Worm (Caenorhabditis elegans): ENCODE measurements around the gene srg-11.

The srg-11 gene

DNA sequence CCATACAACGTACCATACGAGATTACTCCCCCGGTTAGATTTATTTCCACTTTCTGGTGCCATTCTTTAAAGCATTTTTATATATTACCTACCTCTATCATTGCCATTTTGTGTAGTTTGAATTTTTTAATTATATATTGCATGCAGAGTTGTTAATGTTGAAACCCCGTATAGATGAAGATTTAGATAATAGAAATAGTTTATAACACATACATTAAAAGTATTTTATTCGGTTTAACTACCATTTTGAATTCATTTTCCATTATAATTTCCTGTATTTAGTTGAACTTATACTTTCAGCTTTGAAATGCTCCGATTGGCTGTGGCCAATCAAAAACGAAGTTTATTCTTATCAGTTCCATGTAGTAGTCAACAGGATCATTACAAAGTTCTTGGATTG is 18.0 kb downstream of the srg-11 start, which contains the start of gene dnj-18:
Gene dnj-18, plus strand, starts transcription at position 301 of the 400 bp plus-strand sequence.
- TF ChIP-seq W03F9.2 (tag; optimal IDR thresholded peaks at IDR 0.05), result no peak
- no peak for TF ChIP-seq him-1 (tag; optimal IDR thresholded peaks at IDR 0.05)
- TF ChIP-seq dao-5 (tag; optimal IDR thresholded peaks at IDR 0.05), result no peak

DNA sequence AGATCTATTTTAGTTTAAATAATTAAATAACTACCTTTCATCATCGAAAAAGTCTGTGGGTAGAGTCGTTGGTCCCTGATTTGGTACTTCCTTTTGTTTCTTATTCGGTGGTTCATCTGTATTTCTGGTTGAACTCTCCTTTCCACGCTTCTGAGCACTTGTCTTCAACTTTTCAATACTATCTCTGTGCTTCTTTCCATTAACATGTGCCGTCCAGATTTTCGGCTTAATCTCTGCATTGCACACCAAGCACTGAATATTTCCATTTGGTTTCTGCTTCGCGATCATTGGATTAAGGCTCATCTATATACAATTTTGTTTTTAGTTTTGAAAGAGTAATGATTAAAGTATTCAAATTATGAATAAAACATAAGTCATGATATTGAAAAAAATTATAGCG is 20.1 kb downstream of the srg-11 start, which contains the start of gene sel-13:
Gene sel-13, minus strand, starts transcription at position 303 of the 400 bp plus-strand sequence.
- TF ChIP-seq him-1 (tag; optimal IDR thresholded peaks at IDR 0.05), result no peak
- TF ChIP-seq dao-5 (tag; optimal IDR thresholded peaks at IDR 0.05), result no peak
- TF ChIP-seq W03F9.2 (tag; optimal IDR thresholded peaks at IDR 0.05), result no peak

DNA sequence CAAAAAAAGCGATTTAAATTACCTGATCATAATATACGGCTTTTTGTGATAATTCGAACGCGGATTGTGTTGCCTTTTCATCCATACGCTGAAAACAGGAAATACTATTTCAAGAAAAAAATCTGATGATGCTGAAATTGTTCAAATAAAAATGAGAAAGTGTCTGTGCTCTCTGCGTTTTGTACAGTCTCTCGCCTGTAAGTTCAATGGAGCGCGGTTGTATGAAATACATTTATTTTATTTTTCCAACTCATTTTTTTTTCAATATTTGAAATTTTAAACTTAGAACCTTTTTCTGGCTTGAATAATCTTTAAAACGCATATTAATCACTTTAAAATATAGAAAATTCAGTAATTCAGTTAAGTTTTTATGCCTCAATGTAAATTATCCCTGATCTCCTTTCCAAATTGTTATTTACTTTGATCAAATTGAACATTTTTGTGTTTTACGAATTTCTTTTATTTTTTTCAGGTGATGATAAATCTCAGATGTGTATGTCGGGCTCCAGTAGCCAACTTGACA is 24.2 kb downstream of the srg-11 start, which contains the start of the genes clp-2 and mrpl-16:
Gene clp-2, minus strand, starts transcription at position 94 of the 523 bp plus-strand sequence.
Gene mrpl-16, plus strand, starts transcription at position 473 of the 523 bp plus-strand sequence.
- peak; percentile 35 for TF ChIP-seq W03F9.2 (tag; optimal IDR thresholded peaks at IDR 0.05)
- TF ChIP-seq him-1 (tag; optimal IDR thresholded peaks at IDR 0.05), result no peak

DNA sequence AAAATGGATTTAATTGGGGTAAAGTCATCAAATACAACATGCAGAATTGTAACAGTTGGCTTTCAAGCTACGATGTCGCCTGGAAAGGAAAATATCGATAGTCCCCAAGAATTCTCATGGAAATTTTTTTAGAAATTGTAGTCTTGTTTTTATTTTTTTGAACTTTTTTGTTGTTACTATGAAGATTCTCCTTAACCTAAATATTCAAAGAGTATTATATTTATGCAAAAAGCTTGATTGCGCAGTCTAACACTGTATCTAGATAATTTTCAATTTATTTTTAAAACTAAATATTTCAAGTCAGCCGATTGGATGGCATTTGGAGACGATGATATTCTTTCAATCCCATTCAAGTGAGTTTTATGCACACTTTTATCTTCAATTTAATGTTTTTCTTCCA is 25.4 kb downstream of the srg-11 start, which contains the start of gene pgap-2:
Gene pgap-2, plus strand, starts transcription at position 301 of the 400 bp plus-strand sequence.
- no peak for TF ChIP-seq him-1 (tag; optimal IDR thresholded peaks at IDR 0.05)
- no peak for TF ChIP-seq W03F9.2 (tag; optimal IDR thresholded peaks at IDR 0.05)
- TF ChIP-seq dao-5 (tag; optimal IDR thresholded peaks at IDR 0.05), result no peak

DNA sequence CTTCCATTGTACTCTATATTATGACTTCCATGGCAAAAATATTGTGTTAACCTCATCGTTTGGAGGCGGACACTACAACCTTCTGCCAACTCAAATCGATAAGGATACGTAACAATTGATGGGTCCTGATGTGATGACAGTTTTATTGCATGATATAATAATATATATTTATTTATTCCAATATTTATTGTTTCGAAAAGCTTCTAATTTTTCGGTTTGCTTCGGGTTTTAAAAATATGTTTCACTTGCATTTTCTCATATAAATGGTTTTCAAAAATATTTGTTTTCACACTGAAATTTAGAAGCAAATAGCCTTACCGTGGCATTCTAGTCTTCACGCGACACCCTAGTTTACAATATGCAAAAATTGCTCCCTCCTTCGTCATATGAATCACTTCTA is 26.9 kb downstream of the srg-11 start, which contains the start of gene T04A8.13:
Gene T04A8.13, plus strand, starts transcription at position 301 of the 400 bp plus-strand sequence.
- TF ChIP-seq W03F9.2 (tag; optimal IDR thresholded peaks at IDR 0.05) (no peak), him-1 (tag; optimal IDR thresholded peaks at IDR 0.05) (no peak), dao-5 (tag; optimal IDR thresholded peaks at IDR 0.05) (no peak)

DNA sequence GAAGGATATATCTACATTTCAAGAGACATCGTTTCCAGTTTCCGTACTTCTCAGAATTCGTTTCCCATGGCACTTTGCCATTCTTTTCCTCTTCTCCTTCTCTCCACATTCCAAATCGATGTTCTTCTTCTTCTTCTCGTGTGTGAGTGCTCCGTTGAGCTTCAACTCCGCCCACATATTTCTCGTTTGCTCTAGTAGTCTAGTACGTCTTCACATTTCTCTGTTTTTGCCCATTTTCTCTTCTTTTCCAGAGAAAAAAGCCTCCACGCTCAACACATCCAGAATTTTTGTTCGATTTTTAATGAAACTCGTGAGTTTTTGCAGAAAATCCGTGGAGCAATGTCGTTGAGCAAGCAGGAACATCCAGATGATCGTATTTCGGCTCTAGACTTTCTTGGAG is 29.1 kb downstream of the srg-11 start, which contains the start of gene T04A8.18:
Gene T04A8.18, plus strand, starts transcription at position 301 of the 400 bp plus-strand sequence.
- TF ChIP-seq W03F9.2 (tag; optimal IDR thresholded peaks at IDR 0.05), result no peak
- no peak for TF ChIP-seq dao-5 (tag; optimal IDR thresholded peaks at IDR 0.05)
- TF ChIP-seq him-1 (tag; optimal IDR thresholded peaks at IDR 0.05), result no peak

DNA sequence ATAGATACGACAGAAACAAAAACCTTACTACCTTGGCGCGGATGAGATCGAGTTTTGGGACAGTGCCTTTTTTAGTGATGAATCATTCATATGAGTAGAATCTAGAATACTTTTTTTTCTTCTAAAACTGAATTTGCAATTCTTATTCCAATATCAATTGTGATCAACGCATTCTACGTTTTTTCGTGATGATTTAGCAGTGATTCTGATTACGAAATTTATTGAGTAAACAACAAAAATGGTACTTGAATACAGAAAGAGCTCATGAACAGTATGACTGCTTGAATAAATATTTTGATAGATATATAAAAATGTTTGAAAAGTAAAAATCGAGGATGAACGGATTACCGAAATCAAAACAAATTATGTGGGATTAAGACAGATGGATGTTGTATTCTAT is 35.3 kb downstream of the srg-11 start, which contains the start of gene him-18:
Gene him-18, minus strand, starts transcription at position 101 of the 400 bp plus-strand sequence.
- TF ChIP-seq him-1 (tag; optimal IDR thresholded peaks at IDR 0.05) (no peak), W03F9.2 (tag; optimal IDR thresholded peaks at IDR 0.05) (no peak), dao-5 (tag; optimal IDR thresholded peaks at IDR 0.05) (no peak)

DNA sequence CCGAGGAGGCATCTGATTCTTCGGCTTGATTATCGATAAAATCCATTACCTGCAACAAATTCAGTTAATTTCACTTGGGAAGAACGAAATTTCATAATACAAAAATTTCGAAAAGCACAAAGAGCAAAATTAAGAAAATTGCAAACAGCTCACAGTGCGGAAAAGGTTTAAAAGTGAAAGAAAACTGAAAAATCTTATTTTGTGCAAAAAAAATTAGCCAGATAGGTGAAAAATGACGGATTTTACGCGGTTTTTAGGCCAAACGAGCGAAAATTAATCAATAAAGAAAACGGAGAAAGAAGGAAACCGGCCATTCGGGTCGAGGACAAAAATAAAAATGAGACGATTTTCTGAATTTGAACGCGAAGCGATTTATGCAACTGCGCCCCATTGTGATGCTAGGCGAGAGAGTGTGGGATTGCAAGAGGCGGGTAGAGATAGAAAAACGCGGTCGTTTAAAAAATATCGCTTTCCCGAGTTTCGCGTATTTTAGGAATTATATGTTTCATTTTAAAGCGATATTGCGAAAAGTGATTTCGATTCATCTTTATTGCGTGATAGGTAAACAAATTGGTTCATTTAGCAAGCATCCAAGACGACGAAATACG is 40.9 kb downstream of the srg-11 start, which contains the start of gene emb-5:
Gene emb-5, minus strand, starts transcription at position 51 of the 608 bp plus-strand sequence.
- TF ChIP-seq him-1 (tag; optimal IDR thresholded peaks at IDR 0.05) (no peak), W03F9.2 (tag; optimal IDR thresholded peaks at IDR 0.05) (no peak), dao-5 (tag; optimal IDR thresholded peaks at IDR 0.05) (no peak)

DNA sequence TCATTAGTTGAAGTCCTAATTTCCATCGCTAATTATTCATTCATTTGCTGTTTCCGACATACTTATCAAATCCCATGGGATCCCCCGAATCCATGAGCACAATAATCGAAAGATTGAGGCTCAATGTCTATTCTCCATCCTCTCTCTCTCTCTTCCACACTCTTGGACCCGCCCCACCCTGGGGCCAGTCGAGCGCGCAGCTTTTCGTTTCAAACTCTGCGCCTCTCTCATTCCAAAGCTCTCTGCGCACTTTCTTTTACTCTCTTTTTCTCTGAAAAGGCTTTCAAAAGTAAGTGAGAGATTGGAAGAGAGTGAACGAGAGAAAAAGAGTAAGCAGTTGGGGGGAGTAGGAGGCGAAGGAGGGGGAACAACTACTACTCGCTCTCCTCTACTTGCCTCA is 41.9 kb downstream of the srg-11 start, which contains the start of gene acy-1:
Gene acy-1, plus strand, starts transcription at position 346 of the 400 bp plus-strand sequence.
- TF ChIP-seq dao-5 (tag; optimal IDR thresholded peaks at IDR 0.05) (no peak), him-1 (tag; optimal IDR thresholded peaks at IDR 0.05) (peak; percentile 70), W03F9.2 (tag; optimal IDR thresholded peaks at IDR 0.05) (no peak)

DNA sequence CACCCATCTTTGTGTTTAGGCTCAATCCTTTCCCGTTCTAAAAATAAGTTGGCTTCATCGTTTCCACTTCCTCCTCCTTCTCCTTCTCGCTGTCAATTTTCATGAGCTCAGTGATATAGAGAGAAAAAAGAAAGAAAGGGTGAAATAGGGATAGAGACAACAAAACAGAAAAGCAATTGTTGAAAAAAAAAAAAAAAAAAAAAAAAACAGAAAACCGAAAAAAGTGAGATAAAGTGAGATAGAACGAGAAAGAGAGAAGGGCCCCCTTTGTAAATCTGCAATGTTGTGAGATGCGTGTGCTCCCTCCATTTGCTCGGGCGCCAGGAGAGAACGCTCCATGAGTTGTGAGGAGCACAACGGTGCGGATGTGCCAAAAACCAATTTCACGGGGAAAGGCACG is 44.1 kb downstream of the srg-11 start:
- no peak for TF ChIP-seq W03F9.2 (tag; optimal IDR thresholded peaks at IDR 0.05)
- TF ChIP-seq him-1 (tag; optimal IDR thresholded peaks at IDR 0.05), result peak; percentile 13

Measured in whole organism, L4/young adult.